Worm (Caenorhabditis elegans) whole organism, young adult: ENCODE data around the gene epg-7.

Experiments
- B0035.1 ChIP-seq: sonication (generic microtip); optimal IDR thresholded peaks from 2 replicates; lab custom pipeline; 2016; ENCODE audit warnings: missing genetic modification characterization, mild to moderate bottlenecking, missing compliant biosample characterization, missing genotype, missing genetic modification reagents
- F39B2.1 ChIP-seq: fragments of 200-800 bp; sonication (Bioruptor generic); IDR thresholded peaks from 2 replicates; pipeline ENCODE4 v1.3.6; 2022; ENCODE audit warnings: missing genetic modification reagents, missing genetic modification characterization, missing compliant biosample characterization
- F57C9.4 ChIP-seq: sonication (generic microtip); optimal IDR thresholded peaks from 2 replicates; lab custom pipeline; 2017; ENCODE audit warnings: mild to moderate bottlenecking, missing genetic modification characterization, missing compliant biosample characterization
- T07F8.4 ChIP-seq: sonication (generic microtip); optimal IDR thresholded peaks from 2 replicates; lab custom pipeline; 2016; ENCODE audit warnings: mild to moderate bottlenecking, missing genetic modification characterization, moderate library complexity, missing compliant biosample characterization
- Y53F4B.3 ChIP-seq: fragments of 200-800 bp; sonication (Bioruptor generic); IDR thresholded peaks from 2 replicates; pipeline ENCODE4 v1.3.6; 2022; ENCODE audit warnings: missing genetic modification reagents, missing genetic modification characterization, missing compliant biosample characterization
- Y53G8AR.9 ChIP-seq: fragments of 200-800 bp; sonication (Bioruptor generic); conservative IDR thresholded peaks from 2 replicates; pipeline ENCODE4 v1.3.6; 2022; ENCODE audit warnings: missing genetic modification reagents, missing genetic modification characterization, missing compliant biosample characterization
- ZK185.1 ChIP-seq: sonication (generic microtip); optimal IDR thresholded peaks from 2 replicates; lab custom pipeline; 2016; ENCODE audit warnings: mild to moderate bottlenecking, missing genetic modification characterization, missing compliant biosample characterization; ENCODE audit not compliant: poor library complexity, severe bottlenecking
- akir-1 ChIP-seq: fragments of 200-800 bp; sonication (Bioruptor generic); optimal IDR thresholded peaks from 2 replicates; lab custom pipeline; 2018; ENCODE audit warnings: mild to moderate bottlenecking, missing genetic modification characterization, moderate library complexity, missing compliant biosample characterization
- aptf-3 ChIP-seq: fragments of 200-800 bp; sonication (Bioruptor generic); IDR thresholded peaks from 2 replicates; pipeline ENCODE4 v1.3.6; 2022; ENCODE audit warnings: missing genetic modification characterization, missing compliant biosample characterization
- atf-7 ChIP-seq: sonication (generic microtip); optimal IDR thresholded peaks from 2 replicates; lab custom pipeline; 2017; ENCODE audit warnings: mild to moderate bottlenecking, missing genetic modification characterization, missing compliant biosample characterization
- athp-1 ChIP-seq: sonication (generic microtip); optimal IDR thresholded peaks from 2 replicates; lab custom pipeline; 2017; ENCODE audit warnings: mild to moderate bottlenecking, missing genetic modification characterization, missing compliant biosample characterization
- attf-5 ChIP-seq: fragments of 200-800 bp; sonication (Bioruptor generic); optimal IDR thresholded peaks from 2 replicates; lab custom pipeline; 2018; ENCODE audit warnings: mild to moderate bottlenecking, missing genetic modification characterization, missing compliant biosample characterization
- attf-6 ChIP-seq: fragments of 200-800 bp; sonication (Bioruptor generic); IDR thresholded peaks from 2 replicates; pipeline ENCODE4 v1.3.6; 2022; ENCODE audit warnings: missing genetic modification reagents, missing genetic modification characterization, missing compliant biosample characterization
- ccch-3 ChIP-seq: fragments of 200-800 bp; sonication (Bioruptor generic); optimal IDR thresholded peaks from 2 replicates; lab custom pipeline; 2018; ENCODE audit warnings: mild to moderate bottlenecking, missing genetic modification characterization, missing compliant biosample characterization
- cebp-1 ChIP-seq, 2 experiments: fragments of 200-800 bp in 1 of 2; sonication (Bioruptor generic) in 1 of 2; sonication (generic microtip) in 1 of 2; IDR thresholded peaks in 1 of 2; optimal IDR thresholded peaks in 1 of 2; 2 replicates each; pipeline versions ENCODE4 v1.3.6 to Lab custom; 2017 to 2022; ENCODE audit warnings: missing compliant biosample characterization in 2 of 2, missing genetic modification characterization in 2 of 2, mild to moderate bottlenecking in 1 of 2, missing genetic modification reagents in 1 of 2, moderate library complexity in 1 of 2
- egl-44 ChIP-seq: fragments of 200-800 bp; sonication (Bioruptor generic); IDR thresholded peaks from 2 replicates; pipeline ENCODE4 v1.3.6; 2022; ENCODE audit warnings: missing genetic modification reagents, missing genetic modification characterization, missing compliant biosample characterization
- egrh-3 ChIP-seq: fragments of 200-800 bp; sonication (Bioruptor generic); IDR thresholded peaks from 2 replicates; pipeline ENCODE4 v1.3.6; 2022; ENCODE audit warnings: missing genetic modification reagents, missing genetic modification characterization, missing compliant biosample characterization
- ekl-4 ChIP-seq: fragments of 200-800 bp; sonication (Bioruptor generic); IDR thresholded peaks from 2 replicates; pipeline ENCODE4 v1.3.6; 2022; ENCODE audit warnings: missing genetic modification reagents, missing genetic modification characterization, missing compliant biosample characterization
- ets-4 ChIP-seq: fragments of 200-800 bp; sonication (Bioruptor generic); optimal IDR thresholded peaks from 2 replicates; lab custom pipeline; 2018; ENCODE audit warnings: mild to moderate bottlenecking, missing genetic modification characterization, missing compliant biosample characterization
- him-1 ChIP-seq: sonication (generic microtip); optimal IDR thresholded peaks from 2 replicates; lab custom pipeline; 2016; ENCODE audit warnings: missing genotype, missing genetic modification reagents, missing genetic modification characterization, missing compliant biosample characterization
- hlh-26 ChIP-seq: fragments of 200-800 bp; sonication (Bioruptor generic); conservative IDR thresholded peaks from 2 replicates; pipeline ENCODE4 v1.3.6; 2022; ENCODE audit warnings: missing genetic modification reagents, missing genetic modification characterization, missing compliant biosample characterization
- hmg-1.2 ChIP-seq: fragments of 200-800 bp; sonication (Bioruptor generic); IDR thresholded peaks from 2 replicates; pipeline ENCODE4 v1.3.6; 2022; ENCODE audit warnings: missing genetic modification reagents, missing genetic modification characterization, missing compliant biosample characterization
- hrde-1 ChIP-seq: sonication (generic microtip); optimal IDR thresholded peaks from 2 replicates; lab custom pipeline; 2016; ENCODE audit warnings: missing genetic modification characterization, mild to moderate bottlenecking, missing compliant biosample characterization, moderate library complexity, missing genotype, missing genetic modification reagents, borderline replicate concordance
- madf-6 ChIP-seq: fragments of 200-800 bp; sonication (Bioruptor generic); IDR thresholded peaks from 2 replicates; pipeline ENCODE4 v1.3.6; 2022; ENCODE audit warnings: missing genetic modification reagents, missing genetic modification characterization, missing compliant biosample characterization
- mes-4 ChIP-seq: sonication (generic microtip); optimal IDR thresholded peaks from 2 replicates; lab custom pipeline; 2016; ENCODE audit warnings: missing genotype, missing genetic modification characterization, missing compliant biosample characterization
- nhr-179 ChIP-seq: sonication (generic microtip); optimal IDR thresholded peaks from 2 replicates; lab custom pipeline; 2016; ENCODE audit warnings: mild to moderate bottlenecking, missing genetic modification characterization, missing compliant biosample characterization
- nhr-27 ChIP-seq: fragments of 200-800 bp; sonication (Bioruptor generic); optimal IDR thresholded peaks from 2 replicates; lab custom pipeline; 2018; ENCODE audit warnings: mild to moderate bottlenecking, missing genetic modification characterization, moderate library complexity, missing compliant biosample characterization
- nhr-90 ChIP-seq: sonication (generic microtip); optimal IDR thresholded peaks from 2 replicates; lab custom pipeline; 2016; ENCODE audit warnings: missing genotype, mild to moderate bottlenecking, missing genetic modification characterization, missing compliant biosample characterization
- rcor-1 ChIP-seq: fragments of 200-800 bp; sonication (Bioruptor generic); IDR thresholded peaks from 2 replicates; pipeline ENCODE4 v1.3.6; 2022; ENCODE audit warnings: missing genetic modification reagents, missing genetic modification characterization, missing compliant biosample characterization
- sea-2 ChIP-seq: fragments of 200-800 bp; sonication (Bioruptor generic); IDR thresholded peaks from 2 replicates; pipeline ENCODE4 v1.3.6; 2022; ENCODE audit warnings: missing genetic modification characterization, missing compliant biosample characterization
- snpc-1.1 ChIP-seq: sonication (generic microtip); optimal IDR thresholded peaks from 2 replicates; lab custom pipeline; 2017; ENCODE audit warnings: missing genetic modification characterization, mild to moderate bottlenecking, missing compliant biosample characterization, antibody characterized with exemption, moderate library complexity, missing genotype, missing genetic modification reagents; ENCODE audit not compliant: insufficient read depth
- tbp1 ChIP-seq: fragments of 200-800 bp; sonication (Bioruptor generic); optimal IDR thresholded peaks from 2 replicates; lab custom pipeline; 2018; ENCODE audit warnings: mild to moderate bottlenecking, missing genetic modification characterization, missing compliant biosample characterization
- tbx-9 ChIP-seq: sonication (generic microtip); optimal IDR thresholded peaks from 2 replicates; lab custom pipeline; 2016; ENCODE audit warnings: borderline replicate concordance, missing genetic modification characterization, inconsistent platforms, missing compliant biosample characterization
- unc-62 ChIP-seq: fragments of 150-350 bp; optimal IDR thresholded peaks from 2 replicates; lab custom pipeline; 2014; ENCODE audit warnings: missing biosample characterization, missing genetic modification reagents, missing genetic modification characterization
- ztf-18 ChIP-seq: sonication (generic microtip); optimal IDR thresholded peaks from 2 replicates; lab custom pipeline; 2016; ENCODE audit warnings: missing genotype, mild to moderate bottlenecking, missing genetic modification characterization, missing compliant biosample characterization
- ztf-22 ChIP-seq: fragments of 200-800 bp; sonication (Bioruptor generic); optimal IDR thresholded peaks from 2 replicates; lab custom pipeline; 2018; ENCODE audit warnings: mild to moderate bottlenecking, missing genetic modification characterization, moderate library complexity, missing compliant biosample characterization
- ztf-25 ChIP-seq: fragments of 200-800 bp; sonication (Bioruptor generic); IDR thresholded peaks from 2 replicates; pipeline ENCODE4 v1.3.6; 2022; ENCODE audit warnings: missing genetic modification reagents, missing genetic modification characterization, missing compliant biosample characterization
- ztf-26 ChIP-seq: sonication (generic microtip); optimal IDR thresholded peaks from 2 replicates; lab custom pipeline; 2017; ENCODE audit warnings: missing genetic modification characterization, missing compliant biosample characterization
- ztf-28 ChIP-seq: fragments of 200-800 bp; sonication (Bioruptor generic); IDR thresholded peaks from 2 replicates; pipeline ENCODE4 v1.3.6; 2022; ENCODE audit warnings: missing genetic modification reagents, missing genetic modification characterization, missing compliant biosample characterization
- ztf-3 ChIP-seq: fragments of 200-800 bp; sonication (Bioruptor generic); optimal IDR thresholded peaks from 2 replicates; lab custom pipeline; 2018; ENCODE audit warnings: mild to moderate bottlenecking, missing genetic modification characterization, missing compliant biosample characterization

Gene epg-7

DNA sequence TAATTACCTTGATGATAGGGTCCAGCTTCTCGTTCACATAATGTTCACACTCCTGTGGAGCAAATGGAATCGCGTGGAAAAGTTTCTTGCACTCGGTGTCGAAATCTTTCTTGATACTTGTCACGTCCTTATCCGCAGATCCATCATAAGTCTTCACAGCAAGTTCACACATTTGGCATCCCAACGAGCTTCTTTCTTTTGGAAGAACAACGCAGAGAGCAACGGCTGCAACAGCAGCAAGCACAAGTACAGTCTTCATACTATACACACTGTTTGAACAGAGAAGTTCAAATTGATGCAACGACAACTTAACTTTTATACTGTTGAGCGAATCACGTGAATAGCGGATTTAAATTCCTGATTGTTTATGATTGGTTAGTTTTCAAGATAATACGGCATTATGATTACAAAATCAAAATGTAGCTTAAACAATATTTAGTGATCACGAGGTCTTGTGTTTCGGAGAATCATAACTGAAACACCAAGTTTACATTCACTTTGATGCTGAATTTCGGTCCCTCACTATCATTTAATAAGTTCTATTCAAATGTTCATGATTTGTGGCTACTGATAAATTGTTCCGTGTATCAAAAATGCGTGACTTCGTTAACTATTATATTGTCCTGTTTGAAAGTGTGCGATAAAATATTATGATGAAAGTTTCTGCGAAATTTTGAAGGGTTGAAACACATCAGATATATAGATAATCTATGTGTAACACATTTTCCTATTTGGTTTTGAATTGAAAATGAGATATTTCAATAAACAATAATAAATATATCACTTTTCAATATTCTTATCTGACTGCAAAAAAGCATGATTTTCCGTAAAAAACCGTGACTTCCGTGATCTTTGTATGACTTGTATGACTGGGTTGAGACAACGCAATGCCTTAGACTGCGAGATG, 17.8 kb upstream of the epg-7 start, which contains the start of the genes spp-2 and spp-6 (continued):
- no peak for TF ChIP-seq ztf-18 (tag; lab: Kevin White, UChicago)
- TF ChIP-seq ekl-4, result no peak
- TF ChIP-seq athp-1 (tag; lab: Kevin White, UChicago), result no peak
- TF ChIP-seq F39B2.1 (GFP tag; lab: Robert Waterston, UW), result no peak
- no peak for TF ChIP-seq tbx-9 (tag; lab: Kevin White, UChicago)
- no peak for TF ChIP-seq mes-4 (tag; lab: Kevin White, UChicago)
- 0 out of 2 replicates have a peak, but pooled peaks have one; percentile 6 for TF ChIP-seq hmg-1.2 (GFP tag; lab: Robert Waterston, UW)
- no peak for TF ChIP-seq nhr-179 (tag; lab: Kevin White, UChicago)
- TF ChIP-seq ztf-26 (tag; lab: Kevin White, UChicago), result no peak
- TF ChIP-seq rcor-1 (GFP tag; lab: Robert Waterston, UW), result no peak
- TF ChIP-seq ZK185.1, result peak; percentile 3
- TF ChIP-seq nhr-90, result no peak
- TF ChIP-seq F57C9.4 (tag; lab: Kevin White, UChicago), result no peak
- no peak for TF ChIP-seq ztf-25
- no peak for TF ChIP-seq snpc-1.1
- no peak for TF ChIP-seq attf-6
- TF ChIP-seq Y53G8AR.9 (GFP tag; lab: Robert Waterston, UW), result peak; percentile 79
- no peak for TF ChIP-seq attf-5 (GFP tag; lab: Kevin White, UChicago)
- TF ChIP-seq ztf-3, result no peak
- TF ChIP-seq egl-44, result 0 out of 2 replicates have a peak, but pooled peaks have one; percentile 21
- no peak for TF ChIP-seq unc-62 (GFP tag; lab: Kevin White, UChicago)
- no peak for TF ChIP-seq aptf-3
- no peak for TF ChIP-seq nhr-27 (tag; lab: Kevin White, UChicago)
- no peak for TF ChIP-seq T07F8.4 (tag; lab: Kevin White, UChicago)
- no peak for TF ChIP-seq Y53F4B.3 (GFP tag; lab: Robert Waterston, UW)
- no peak for TF ChIP-seq akir-1 (GFP tag; lab: Kevin White, UChicago)
- no peak for TF ChIP-seq hlh-26 (GFP tag; lab: Robert Waterston, UW)
- TF ChIP-seq B0035.1 (tag; lab: Kevin White, UChicago), result no peak
- no peak for TF ChIP-seq ets-4 (GFP tag; lab: Kevin White, UChicago)
- no peak for TF ChIP-seq ccch-3 (GFP tag; lab: Kevin White, UChicago)
- no peak for TF ChIP-seq ztf-22
- TF ChIP-seq egrh-3 (GFP tag; lab: Robert Waterston, UW), result no peak
- TF ChIP-seq tbp1, result no peak
- TF ChIP-seq atf-7 (tag; lab: Kevin White, UChicago), result peak; percentile 49
- no peak for TF ChIP-seq him-1
- no peak for TF ChIP-seq sea-2
- no peak for TF ChIP-seq ztf-28
- no peak for TF ChIP-seq hrde-1 (tag; lab: Kevin White, UChicago)
- no peak for TF ChIP-seq cebp-1 (GFP tag; IDR thresholded peaks at IDR 0.05; lab: Robert Waterston, UW)
- TF ChIP-seq cebp-1 (tag; optimal IDR thresholded peaks at IDR 0.05; lab: Kevin White, UChicago), result peak; percentile 24
- no peak for TF ChIP-seq madf-6 (GFP tag; lab: Robert Waterston, UW)
